Worm (Caenorhabditis elegans): ENCODE measurements around the gene gsto-1.

The gsto-1 gene

DNA sequence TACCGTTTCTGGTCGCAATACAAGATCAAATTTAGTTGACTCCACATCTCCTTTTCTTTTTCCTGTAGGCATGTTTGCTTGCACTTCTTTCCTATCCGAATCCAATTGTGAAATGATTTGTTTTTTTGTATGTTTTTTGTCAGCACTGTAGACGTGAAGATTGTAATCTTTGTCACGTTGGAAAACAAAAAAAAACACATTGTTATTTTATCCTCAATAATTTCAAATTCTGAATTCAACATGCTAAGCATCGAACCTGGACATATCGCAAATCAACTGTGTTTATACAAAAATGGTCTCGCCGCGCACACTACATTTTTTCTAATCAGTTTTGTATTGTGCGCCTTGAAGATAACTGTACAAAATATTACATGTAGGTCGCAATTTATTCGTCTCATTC, 33.3 kb downstream of the gsto-1 start, which contains the start of gene ZK688.12:
Gene ZK688.12 (minus strand): TSS at position 101 of the 400 bp plus-strand sequence.
- no peak for TF ChIP-seq peb-1 (tag; optimal IDR thresholded peaks at IDR 0.05)
- TF ChIP-seq nhr-11 (tag; optimal IDR thresholded peaks at IDR 0.05): no peak
- TF ChIP-seq fos-1 (tag; optimal IDR thresholded peaks at IDR 0.05): no peak
- no peak for TF ChIP-seq nhr-6 (tag; optimal IDR thresholded peaks at IDR 0.05)

DNA sequence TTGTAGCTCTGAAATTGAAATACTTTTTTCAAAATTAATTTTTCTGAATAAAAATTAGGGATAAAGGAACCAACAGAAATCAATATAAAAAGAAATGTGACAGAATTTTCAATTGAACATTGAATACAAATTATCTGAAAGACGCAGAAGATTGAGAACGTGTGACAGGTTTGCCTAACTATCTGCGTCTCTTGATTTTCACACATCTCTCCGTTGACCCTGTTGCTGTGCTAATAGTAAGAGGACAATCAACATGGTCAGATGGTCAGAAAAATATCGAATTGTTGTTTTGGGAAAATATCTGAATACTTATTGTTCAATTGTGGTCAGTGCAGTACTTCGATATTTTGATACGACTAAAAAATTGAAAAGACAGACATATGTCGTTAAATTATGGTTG, 35.2 kb downstream of the gsto-1 start, which contains the start of gene ZK688.7:
Gene ZK688.7 (minus strand): TSS at position 14 of the 400 bp plus-strand sequence.
- TF ChIP-seq crh-2 (tag; optimal IDR thresholded peaks at IDR 0.05): peak; percentile 13
- TF ChIP-seq nhr-12 (tag; optimal IDR thresholded peaks at IDR 0.05): no peak
- no peak for TF ChIP-seq lin-39 (tag; optimal IDR thresholded peaks at IDR 0.05)
- peak; percentile 57 for TF ChIP-seq nhr-129 (tag; optimal IDR thresholded peaks at IDR 0.05)
- TF ChIP-seq lsy-2 (tag; optimal IDR thresholded peaks at IDR 0.05): peak in 1 of 2 experiments; percentile 38
- TF ChIP-seq fos-1 (tag; optimal IDR thresholded peaks at IDR 0.05): peak; percentile 4
- peak; percentile 51 for TF ChIP-seq C34F6.9 (tag; optimal IDR thresholded peaks at IDR 0.05)
- peak; percentile 56 for TF ChIP-seq nhr-25 (tag; optimal IDR thresholded peaks at IDR 0.05)
- no peak for TF ChIP-seq skn-1 (tag; optimal IDR thresholded peaks at IDR 0.05)
- no peak for TF ChIP-seq unc-39 (tag; optimal IDR thresholded peaks at IDR 0.05)
- no peak for TF ChIP-seq sma-9 (GFP tag; optimal IDR thresholded peaks at IDR 0.05)
- no peak for TF ChIP-seq sma-9 (tag; optimal IDR thresholded peaks at IDR 0.05)

DNA sequence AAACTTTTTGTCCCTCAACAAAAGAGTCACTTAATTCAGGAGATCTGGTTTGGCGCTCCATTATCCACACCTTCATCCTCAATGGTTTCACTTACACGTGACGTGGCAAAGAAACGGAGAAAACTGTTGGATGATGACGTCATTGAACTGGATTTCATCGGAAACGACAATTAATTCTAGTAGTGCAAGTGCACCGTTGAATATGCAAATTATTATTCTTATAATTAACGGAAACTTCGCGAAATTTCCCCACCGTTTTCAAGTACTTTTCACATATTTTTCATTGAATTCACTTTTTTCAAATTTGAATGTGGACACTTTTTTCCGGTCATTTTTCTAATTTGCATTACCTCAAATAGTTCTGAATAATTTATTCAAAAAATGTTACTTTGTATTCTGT, 37.6 kb downstream of the gsto-1 start, which contains the start of gene ZK688.1:
Gene ZK688.1 (plus strand): TSS at position 301 of the 400 bp plus-strand sequence.
- TF ChIP-seq ZK546.5 (tag; optimal IDR thresholded peaks at IDR 0.05) (no peak), mab-5 (tag; optimal IDR thresholded peaks at IDR 0.05) (no peak)

DNA sequence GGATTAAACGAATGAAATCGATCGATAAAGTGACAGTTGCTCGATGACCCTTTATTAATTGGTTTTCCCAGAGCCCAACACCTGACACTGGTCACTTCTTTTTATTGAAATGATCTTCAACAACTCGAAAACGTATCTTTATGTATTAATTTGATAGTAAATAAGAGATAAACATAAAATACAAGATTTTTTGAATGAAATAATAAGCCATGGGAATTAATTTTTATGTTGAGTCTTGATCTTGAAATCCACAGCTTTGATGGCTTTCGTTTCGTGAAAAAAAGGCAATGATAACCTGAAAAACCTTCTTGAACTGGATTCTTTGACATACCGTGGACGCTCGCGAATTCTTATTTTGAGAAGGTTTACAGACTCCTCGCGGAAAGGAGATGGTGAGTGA, 39.3 kb downstream of the gsto-1 start, which contains the start of gene pcp-5:
Gene pcp-5 (minus strand): TSS at position 101 of the 400 bp plus-strand sequence.
- TF ChIP-seq nhr-11 (tag; optimal IDR thresholded peaks at IDR 0.05): no peak
- peak in 1 of 2 experiments; percentile 6 for TF ChIP-seq lsy-2 (tag; optimal IDR thresholded peaks at IDR 0.05)

DNA sequence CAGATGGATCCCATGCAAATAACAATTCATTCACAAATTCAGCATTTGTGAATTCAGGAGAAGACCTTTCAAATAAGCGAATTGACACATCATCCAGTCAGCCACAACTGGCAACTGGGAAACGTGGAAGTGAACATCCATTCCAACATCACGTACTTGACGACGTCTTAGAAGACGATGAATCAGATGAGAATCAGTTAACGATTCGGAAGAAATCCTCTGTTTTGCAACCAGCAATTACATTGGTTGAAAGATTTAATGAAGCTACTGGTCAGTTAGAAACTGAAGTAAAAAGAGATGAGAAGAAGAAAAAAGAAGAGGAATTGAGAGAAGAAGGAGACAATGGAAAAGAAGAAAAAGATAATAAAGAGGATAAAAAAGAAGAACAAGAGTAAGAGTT, 43.4 kb downstream of the gsto-1 start:
- TF ChIP-seq lsy-2 (tag; optimal IDR thresholded peaks at IDR 0.05) (no peak), nhr-25 (tag; optimal IDR thresholded peaks at IDR 0.05) (no peak), lin-39 (tag; optimal IDR thresholded peaks at IDR 0.05) (no peak), mdl-1 (tag; optimal IDR thresholded peaks at IDR 0.05) (no peak), zag-1 (tag; optimal IDR thresholded peaks at IDR 0.05) (no peak), nhr-23 (tag; optimal IDR thresholded peaks at IDR 0.05) (no peak), nhr-12 (tag; optimal IDR thresholded peaks at IDR 0.05) (no peak), sma-9 (GFP tag; optimal IDR thresholded peaks at IDR 0.05) (no peak), sma-9 (tag; optimal IDR thresholded peaks at IDR 0.05) (no peak), blmp-1 (tag; optimal IDR thresholded peaks at IDR 0.05; ENCODE audit: insufficient read depth) (no peak), nhr-11 (tag; optimal IDR thresholded peaks at IDR 0.05) (no peak), egl-27 (tag; optimal IDR thresholded peaks at IDR 0.05) (no peak), snpc-4 (tag; optimal IDR thresholded peaks at IDR 0.05) (no peak), nhr-6 (tag; optimal IDR thresholded peaks at IDR 0.05) (no peak), sma-3 (GFP tag; optimal IDR thresholded peaks at IDR 0.05) (no peak), alr-1 (tag; optimal IDR thresholded peaks at IDR 0.05) (no peak), ztf-1 (GFP tag; conservative IDR thresholded peaks at IDR 0.05) (no peak), Y55F3AM.14 (GFP tag; optimal IDR thresholded peaks at IDR 0.05) (no peak)

DNA sequence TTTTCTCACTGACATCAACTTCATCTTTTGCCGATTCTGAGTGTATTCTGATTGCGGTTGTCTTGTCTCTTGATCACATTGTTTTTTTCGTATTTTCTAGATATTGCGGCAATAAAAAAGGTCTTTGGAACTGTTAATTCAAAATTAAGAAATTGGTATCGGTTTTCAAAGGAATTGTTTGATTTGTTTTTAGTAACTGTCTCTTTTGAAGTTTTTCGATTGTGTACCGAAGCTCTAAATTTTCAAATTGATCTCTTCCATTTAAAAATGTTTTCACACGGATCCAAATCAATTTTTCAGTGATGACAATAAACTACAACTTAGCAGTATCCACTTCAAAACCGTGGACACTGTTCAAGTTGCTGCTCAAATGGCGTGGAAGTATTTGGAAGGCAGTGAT, 46.1 kb downstream of the gsto-1 start, which contains the start of gene best-24:
Gene best-24 (plus strand): TSS at position 301 of the 400 bp plus-strand sequence.
- TF ChIP-seq alr-1 (tag; optimal IDR thresholded peaks at IDR 0.05) (no peak), C34F6.9 (tag; optimal IDR thresholded peaks at IDR 0.05) (no peak), blmp-1 (tag; optimal IDR thresholded peaks at IDR 0.05; ENCODE audit: insufficient read depth) (no peak), nhr-23 (tag; optimal IDR thresholded peaks at IDR 0.05) (no peak), ztf-11 (tag; optimal IDR thresholded peaks at IDR 0.05) (no peak), dmd-4 (tag; optimal IDR thresholded peaks at IDR 0.05) (no peak)

DNA sequence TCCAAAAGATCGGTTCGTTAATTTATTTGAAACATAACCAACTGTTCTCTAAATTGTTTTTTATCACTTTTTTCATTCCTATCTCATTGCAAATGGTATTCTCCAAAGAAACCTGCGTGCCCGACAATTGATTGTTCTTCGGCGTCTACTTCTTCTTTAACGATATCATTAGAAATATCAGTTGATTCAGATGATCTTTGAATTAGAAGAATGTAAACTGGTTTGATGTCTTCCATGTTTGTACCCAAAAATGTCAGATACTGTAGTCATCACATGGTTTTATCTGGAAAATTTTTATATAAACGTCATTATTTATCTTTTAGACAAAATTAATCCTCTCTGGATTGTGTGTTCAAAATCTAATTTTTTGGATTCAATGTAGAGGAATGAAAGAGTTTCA, 49.1 kb downstream of the gsto-1 start:
- TF ChIP-seq sma-3 (GFP tag; optimal IDR thresholded peaks at IDR 0.05) (peak; percentile 55), nhr-21 (tag; optimal IDR thresholded peaks at IDR 0.05) (peak; percentile 81), nhr-25 (tag; optimal IDR thresholded peaks at IDR 0.05) (peak; percentile 76), sma-9 (GFP tag; optimal IDR thresholded peaks at IDR 0.05) (peak; percentile 73), sma-9 (tag; optimal IDR thresholded peaks at IDR 0.05) (no peak), mdl-1 (tag; optimal IDR thresholded peaks at IDR 0.05) (no peak), lsy-2 (tag; optimal IDR thresholded peaks at IDR 0.05) (peak in 1 of 2 experiments; percentile 48), gmeb-1 (tag; optimal IDR thresholded peaks at IDR 0.05) (peak; percentile 45), blmp-1 (tag; optimal IDR thresholded peaks at IDR 0.05; ENCODE audit: insufficient read depth) (peak; percentile 1), egl-27 (tag; optimal IDR thresholded peaks at IDR 0.05) (no peak)

All from whole organism, L2 larva.